Fruit fly (Drosophila melanogaster): Measurements from ENCODE around the gene PolG1.
A peak's percentile ranks its signal among the peaks of the same experiment; 100 is the strongest.

The PolG1 gene

dm6 chr2L:13835002-13835910, 7.7 kb upstream of the PolG1 start, which contains the start of the genes mRpS23 and CenG1A (continued):
- peak; percentile 94 for TF ChIP-seq stwl (tag; optimal IDR thresholded peaks at IDR 0.05)
- peak; percentile 100 for TF ChIP-seq gsb (GFP tag; IDR thresholded peaks at IDR 0.05)
- peak; percentile 100 for TF ChIP-seq vfl (GFP tag; optimal IDR thresholded peaks at IDR 0.05)
- peak; percentile 100 for TF ChIP-seq Ada2b (GFP tag; IDR thresholded peaks at IDR 0.05)
- peak; percentile 100 for TF ChIP-seq ken (GFP tag; IDR thresholded peaks at IDR 0.05)
- TF ChIP-seq CG5245 (GFP tag; optimal IDR thresholded peaks at IDR 0.05) = peak; percentile 100
- TF ChIP-seq CG7745 (tag; optimal IDR thresholded peaks at IDR 0.05) = peak; percentile 97
- peak; percentile 100 for TF ChIP-seq slbo (GFP tag; IDR thresholded peaks at IDR 0.05)
- peak; percentile 87 for TF ChIP-seq Sry-δ (GFP tag; optimal IDR thresholded peaks at IDR 0.05)
- peak; percentile 99 for TF ChIP-seq lbe (GFP tag; optimal IDR thresholded peaks at IDR 0.05)
- TF ChIP-seq Hey (tag; optimal IDR thresholded peaks at IDR 0.05) = peak; percentile 99
- TF ChIP-seq Oaz (GFP tag; IDR thresholded peaks at IDR 0.05) = peak; percentile 100
- peak; percentile 99 for TF ChIP-seq CG17612 (GFP tag; IDR thresholded peaks at IDR 0.05)
- TF ChIP-seq Asciz (GFP tag; optimal IDR thresholded peaks at IDR 0.05) = peak; percentile 100
- peak; percentile 52 to 78 for TF ChIP-seq crp (GFP tag; optimal IDR thresholded peaks at IDR 0.05)
- TF ChIP-seq ssp (GFP tag; IDR thresholded peaks at IDR 0.05) = peak; percentile 97
- TF ChIP-seq cad (GFP tag; optimal IDR thresholded peaks at IDR 0.05) = no peak
- peak; percentile 100 for TF ChIP-seq CG13624 (GFP tag; optimal IDR thresholded peaks at IDR 0.05)
- TF ChIP-seq grn (GFP tag; optimal IDR thresholded peaks at IDR 0.05) = peak; percentile 95
- TF ChIP-seq CG17385 (GFP tag; optimal IDR thresholded peaks at IDR 0.05) = peak; percentile 100
- TF ChIP-seq CG10267 (tag; optimal IDR thresholded peaks at IDR 0.05) = peak; percentile 99
- TF ChIP-seq fu2 (GFP tag; optimal IDR thresholded peaks at IDR 0.05) = peak; percentile 100
- peak; percentile 99 for TF ChIP-seq klu (GFP tag; IDR thresholded peaks at IDR 0.05)
- TF ChIP-seq NK7.1 (GFP tag; optimal IDR thresholded peaks at IDR 0.05) = peak; percentile 99
- peak; percentile 99 for TF ChIP-seq cwo (GFP tag; optimal IDR thresholded peaks at IDR 0.05)
- no peak for TF ChIP-seq tio (GFP tag; optimal IDR thresholded peaks at IDR 0.05)
- TF ChIP-seq emc (GFP tag; optimal IDR thresholded peaks at IDR 0.05) = peak; percentile 99
- TF ChIP-seq CG17328 (GFP tag; IDR thresholded peaks at IDR 0.05) = peak; percentile 100
- TF ChIP-seq disco-r (GFP tag; optimal IDR thresholded peaks at IDR 0.05) = peak; percentile 99
- peak; percentile 100 for TF ChIP-seq sens-2 (GFP tag; IDR thresholded peaks at IDR 0.05)
- peak; percentile 94 for TF ChIP-seq Kr (GFP tag; optimal IDR thresholded peaks at IDR 0.05)
- peak; percentile 100 for TF ChIP-seq fd64A (GFP tag; optimal IDR thresholded peaks at IDR 0.05)
- TF ChIP-seq pros (GFP tag; optimal IDR thresholded peaks at IDR 0.05) = peak; percentile 80
- peak; percentile 100 for TF ChIP-seq CG11247 (GFP tag; IDR thresholded peaks at IDR 0.05)
- TF ChIP-seq Xbp1 (GFP tag; optimal IDR thresholded peaks at IDR 0.05) = peak; percentile 100
- TF ChIP-seq chif (GFP tag; optimal IDR thresholded peaks at IDR 0.05) = peak; percentile 100
- TF ChIP-seq esg (GFP tag; conservative IDR thresholded peaks at IDR 0.05) = peak; percentile 100
- TF ChIP-seq pzg (GFP tag; optimal IDR thresholded peaks at IDR 0.05) = peak; percentile 88
- peak; percentile 96 for TF ChIP-seq CG3163 (GFP tag; optimal IDR thresholded peaks at IDR 0.05)
- TF ChIP-seq CG12071 (GFP tag; optimal IDR thresholded peaks at IDR 0.05) = peak; percentile 100
- TF ChIP-seq Usf (GFP tag; optimal IDR thresholded peaks at IDR 0.05) = peak; percentile 99
- peak; percentile 100 for TF ChIP-seq CG7786 (GFP tag; optimal IDR thresholded peaks at IDR 0.05)
- TF ChIP-seq CG43689 (GFP tag; IDR thresholded peaks at IDR 0.05) = peak; percentile 100
- peak; percentile 100 for TF ChIP-seq HmgZ (tag; optimal IDR thresholded peaks at IDR 0.05)
- TF ChIP-seq nerfin-2 (GFP tag; IDR thresholded peaks at IDR 0.05; ENCODE audit: partially characterized antibody) = peak; percentile 66; the same call in 1 of the 2 replicates
- peak; percentile 100 for TF ChIP-seq salm (tag; optimal IDR thresholded peaks at IDR 0.05)
- peak; percentile 99 for TF ChIP-seq HmgD (GFP tag; optimal IDR thresholded peaks at IDR 0.05)
- no peak for TF ChIP-seq hkb (optimal IDR thresholded peaks at IDR 0.05)
- TF ChIP-seq hkb (GFP tag; IDR thresholded peaks at IDR 0.05) = peak; percentile 100

Data from whole organism, embryonic.